Fruit fly (Drosophila melanogaster): ENCODE data around the gene Atx-1.

dm6 chrX:6822904-6823303, at the start of gene Atx-1:
- TF ChIP-seq CG8319 (GFP tag; optimal IDR thresholded peaks at IDR 0.05) = no peak
- no peak for TF ChIP-seq CG8632 (GFP tag; optimal IDR thresholded peaks at IDR 0.05)
- TF ChIP-seq Lpt (GFP tag; optimal IDR thresholded peaks at IDR 0.05) = no peak
- TF ChIP-seq Eip75B (GFP tag; optimal IDR thresholded peaks at IDR 0.05) = no peak
- TF ChIP-seq fd85E (GFP tag; optimal IDR thresholded peaks at IDR 0.05) = no peak
- TF ChIP-seq CG11294 (GFP tag; IDR thresholded peaks at IDR 0.05) = no peak
- TF ChIP-seq Met (GFP tag; optimal IDR thresholded peaks at IDR 0.05) = no peak
- TF ChIP-seq Eip93F (GFP tag; optimal IDR thresholded peaks at IDR 0.05) = no peak
- TF ChIP-seq CG6163 (GFP tag; IDR thresholded peaks at IDR 0.05) = no peak
- TF ChIP-seq pdm3 (GFP tag; optimal IDR thresholded peaks at IDR 0.05) = no peak
- no peak for TF ChIP-seq Blimp-1 (GFP tag; optimal IDR thresholded peaks at IDR 0.05)
- no peak for TF ChIP-seq CG11762 (GFP tag; optimal IDR thresholded peaks at IDR 0.05; ENCODE audit: insufficient read depth)

All from whole organism, prepupa.